Worm (Caenorhabditis elegans): ENCODE measurements around the gene dmsr-16.
A peak's percentile ranks its signal among the peaks of the same experiment; 100 is the strongest.

DNA sequence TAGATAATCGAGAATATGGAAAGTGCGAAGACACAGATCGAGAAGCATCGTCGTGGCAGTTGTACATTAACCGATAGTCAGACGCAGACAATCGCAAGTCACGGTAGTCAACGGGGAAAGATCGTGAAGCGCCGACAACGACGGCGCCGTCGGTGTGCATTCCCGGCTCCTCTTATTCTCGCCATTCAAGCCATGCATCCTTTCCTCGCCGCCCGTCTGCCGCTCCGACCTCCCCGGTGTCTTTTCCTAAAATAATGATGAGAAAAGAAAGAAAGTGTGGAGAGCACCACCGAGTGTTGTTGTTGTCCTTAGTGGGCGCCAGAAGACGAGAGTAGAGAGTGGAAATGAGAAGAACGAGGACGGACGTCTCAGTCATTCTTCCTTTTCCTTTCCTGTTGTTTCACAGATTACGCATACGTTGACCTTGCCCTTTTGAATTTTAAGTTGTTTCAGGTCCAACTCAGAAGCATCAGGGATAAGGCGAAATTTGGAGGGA, 15.1 kb downstream of the dmsr-16 start, which contains the start of gene ZC404.1:
- TF ChIP-seq elt-3 (tag; optimal IDR thresholded peaks at IDR 0.05) (no peak), egl-27 (tag; optimal IDR thresholded peaks at IDR 0.05) (no peak), elt-1 (tag; optimal IDR thresholded peaks at IDR 0.05) (no peak), mml-1 (tag; optimal IDR thresholded peaks at IDR 0.05) (no peak), fos-1 (tag; optimal IDR thresholded peaks at IDR 0.05) (no peak), ceh-9 (tag; optimal IDR thresholded peaks at IDR 0.05) (no peak), nhr-12 (tag; optimal IDR thresholded peaks at IDR 0.05) (no peak), unc-62 (GFP tag; optimal IDR thresholded peaks at IDR 0.05) (no peak), ceh-82 (tag; optimal IDR thresholded peaks at IDR 0.05) (no peak), nhr-76 (tag; optimal IDR thresholded peaks at IDR 0.05) (no peak), lin-39 (tag; optimal IDR thresholded peaks at IDR 0.05) (peak; percentile 28), lin-15B (tag; optimal IDR thresholded peaks at IDR 0.05) (no peak), skn-1 (tag; optimal IDR thresholded peaks at IDR 0.05) (no peak), zag-1 (tag; optimal IDR thresholded peaks at IDR 0.05) (no peak)

All from whole organism, L3 larva.